Fruit fly (Drosophila melanogaster) whole organism, larva: Measurements from ENCODE around the gene vig2.
"Not testable (repeated sequence)": the region's sequence is repeated elsewhere in the genome, so short reads cannot be mapped to it uniquely, and the experiment has no call there.

Experiments
- noc ChIP-seq: fragments of 200-800 bp; sonication (Bioruptor generic); optimal IDR thresholded peaks from 3 replicates; lab custom pipeline; 2019; ENCODE audit warnings: missing biosample characterization, mild to moderate bottlenecking, missing genetic modification characterization, moderate library complexity

Gene vig2

dm6 chr3R:25123262-25123661 lies at the start of gene vig2:
vig2 (plus strand) TSS chr3R:25123373.
- not testable (repeated sequence) for TF ChIP-seq noc (tag; lab: Kevin White, UChicago)

- TF ChIP-seq noc (tag; lab: Kevin White, UChicago) = no peak
Observed at dm6 chr3R:25074558-25074964, 48.6 kb upstream of the vig2 start, which contains the start of the genes shams and CG11920. shams (minus strand) TSS chr3R:25074607. CG11920 (plus strand) TSS chr3R:25074877.

- TF ChIP-seq noc (tag; lab: Kevin White, UChicago) = no peak
Observed at dm6 chr3R:25077280-25077820, 45.8 kb upstream of the vig2 start.

- TF ChIP-seq noc (tag; lab: Kevin White, UChicago) = no peak
Observed at dm6 chr3R:25078665-25079064, 44.5 kb upstream of the vig2 start.

- TF ChIP-seq noc (tag; lab: Kevin White, UChicago) = no peak
Observed at dm6 chr3R:25080446-25080845, 42.7 kb upstream of the vig2 start.

- TF ChIP-seq noc (tag; lab: Kevin White, UChicago) = no peak
Observed at dm6 chr3R:25082348-25082747, 40.8 kb upstream of the vig2 start, which contains the start of gene fd96Ca. fd96Ca (plus strand) TSS chr3R:25082684.

- no peak for TF ChIP-seq noc (tag; lab: Kevin White, UChicago)
Observed at dm6 chr3R:25094639-25095038, 28.5 kb upstream of the vig2 start, which contains the start of gene fd96Cb. fd96Cb (plus strand) TSS chr3R:25095012.

- TF ChIP-seq noc (tag; lab: Kevin White, UChicago) = no peak
Observed at dm6 chr3R:25097486-25097885, 25.7 kb upstream of the vig2 start, which contains the start of the genes CG33095 and CG33096. CG33095 (plus strand) TSS chr3R:25097672. CG33096 (plus strand) TSS chr3R:25097672.

- no peak for TF ChIP-seq noc (tag; lab: Kevin White, UChicago)
Observed at dm6 chr3R:25102253-25102652, 20.9 kb upstream of the vig2 start, which contains the start of gene CG45095. CG45095 (plus strand) TSS chr3R:25102553.

dm6 chr3R:25108932-25109331 lies 14.2 kb upstream of the vig2 start, which contains the start of gene CG34027:
CG34027 (minus strand) TSS chr3R:25109032.
- TF ChIP-seq noc (tag; lab: Kevin White, UChicago) = no peak

dm6 chr3R:25112466-25112939 lies 10.7 kb upstream of the vig2 start, which contains the start of gene Nepl16:
Nepl16 (minus strand) TSS chr3R:25112516.
- no peak for TF ChIP-seq noc (tag; lab: Kevin White, UChicago)

- no peak for TF ChIP-seq noc (tag; lab: Kevin White, UChicago)
Observed at dm6 chr3R:25122736-25123211, 399 bp upstream of the vig2 start, which contains the start of the genes CG31510 and TTLL5. CG31510 (minus strand) TSS chr3R:25122920. TTLL5 (minus strand) TSS chr3R:25122920.

- TF ChIP-seq noc (tag; lab: Kevin White, UChicago) = no peak
Observed at dm6 chr3R:25126823-25127222, 3.6 kb downstream of the vig2 start.

- no peak for TF ChIP-seq noc (tag; lab: Kevin White, UChicago)
Observed at dm6 chr3R:25127231-25127689, 4.1 kb downstream of the vig2 start, which contains the start of the genes Mocs2A, Mocs2B and Clbn. Mocs2A (minus strand) TSS chr3R:25127359. Mocs2B (minus strand) TSS chr3R:25127359. Clbn (plus strand) TSS chr3R:25127502.

- not testable (repeated sequence) for TF ChIP-seq noc (tag; lab: Kevin White, UChicago)
Observed at dm6 chr3R:25131042-25131441, 7.9 kb downstream of the vig2 start, which contains the start of gene Bili. Bili (plus strand) TSS chr3R:25131306.
